Worm (Caenorhabditis elegans) whole organism, late embryonic: ENCODE results near the gene R09F10.3.

Source experiments
- C08G9.2 ChIP-seq: sonication (generic microtip); optimal IDR thresholded peaks from 2 replicates; lab custom pipeline; 2016; ENCODE audit warnings: mild to moderate bottlenecking, missing genetic modification characterization, moderate library complexity, missing compliant biosample characterization
- K02D7.2 ChIP-seq: sonication (generic microtip); optimal IDR thresholded peaks from 2 replicates; lab custom pipeline; 2017; ENCODE audit warnings: mild to moderate bottlenecking, missing genetic modification characterization, missing compliant biosample characterization
- K09A11.1 ChIP-seq: sonication (generic microtip); optimal IDR thresholded peaks from 2 replicates; lab custom pipeline; 2017; ENCODE audit warnings: antibody characterized with exemption, mild to moderate bottlenecking, missing genetic modification characterization, missing compliant biosample characterization; ENCODE audit not compliant: insufficient read depth
- T23F11.4 ChIP-seq: fragments of 200-800 bp; sonication (Bioruptor generic); optimal IDR thresholded peaks from 2 replicates; lab custom pipeline; 2018; ENCODE audit warnings: mild to moderate bottlenecking, missing genetic modification characterization, missing compliant biosample characterization
- Y22D7AL.16 ChIP-seq: sonication (generic microtip); optimal IDR thresholded peaks from 2 replicates; lab custom pipeline; 2016; ENCODE audit warnings: missing genetic modification characterization, missing compliant biosample characterization
- ahr-1 ChIP-seq: sonication (generic microtip); optimal IDR thresholded peaks from 2 replicates; lab custom pipeline; 2016; ENCODE audit warnings: missing genetic modification characterization, missing compliant biosample characterization
- ceh-18 ChIP-seq: sonication (generic microtip); optimal IDR thresholded peaks from 2 replicates; lab custom pipeline; 2016; ENCODE audit warnings: missing genetic modification characterization, missing compliant biosample characterization
- ceh-19 ChIP-seq: fragments of 200-800 bp; sonication (Bioruptor generic); optimal IDR thresholded peaks from 2 replicates; lab custom pipeline; 2018; ENCODE audit warnings: mild to moderate bottlenecking, missing genetic modification characterization, missing compliant biosample characterization
- ceh-24 ChIP-seq: sonication (generic microtip); optimal IDR thresholded peaks from 2 replicates; lab custom pipeline; 2016; ENCODE audit warnings: mild to moderate bottlenecking, missing genetic modification characterization, missing compliant biosample characterization
- ceh-30 ChIP-seq: fragments of 150-350 bp; optimal IDR thresholded peaks from 2 replicates; lab custom pipeline; 2014; ENCODE audit warnings: missing biosample characterization, missing genetic modification characterization
- ceh-34 ChIP-seq: sonication (generic microtip); optimal IDR thresholded peaks from 2 replicates; lab custom pipeline; 2016; ENCODE audit warnings: mild to moderate bottlenecking, missing genetic modification characterization, missing compliant biosample characterization
- ceh-45 ChIP-seq: fragments of 200-800 bp; sonication (Bioruptor generic); IDR thresholded peaks from 2 replicates; pipeline ENCODE4 v1.3.6; 2022; ENCODE audit warnings: missing genetic modification reagents, missing genetic modification characterization, missing compliant biosample characterization
- dmd-4 ChIP-seq: sonication (generic microtip); optimal IDR thresholded peaks from 2 replicates; lab custom pipeline; 2016; ENCODE audit warnings: borderline replicate concordance, missing genetic modification characterization, missing compliant biosample characterization
- dve-1 ChIP-seq: sonication (generic microtip); optimal IDR thresholded peaks from 2 replicates; lab custom pipeline; 2017; ENCODE audit warnings: antibody characterized with exemption, mild to moderate bottlenecking, missing genetic modification characterization, missing compliant biosample characterization
- elt-2 ChIP-seq: sonication (generic microtip); optimal IDR thresholded peaks from 2 replicates; lab custom pipeline; 2016; ENCODE audit warnings: missing genetic modification reagents, missing genetic modification characterization, missing compliant biosample characterization
- elt-4 ChIP-seq: sonication (generic microtip); optimal IDR thresholded peaks from 2 replicates; lab custom pipeline; 2016; ENCODE audit warnings: missing genetic modification characterization, missing compliant biosample characterization
- ets-4 ChIP-seq: sonication (generic microtip); optimal IDR thresholded peaks from 2 replicates; lab custom pipeline; 2016; ENCODE audit warnings: missing genetic modification characterization, missing compliant biosample characterization
- eyg-1 ChIP-seq: sonication (generic microtip); optimal IDR thresholded peaks from 2 replicates; lab custom pipeline; 2016; ENCODE audit warnings: missing genotype, missing genetic modification characterization, missing compliant biosample characterization
- fax-1 ChIP-seq: sonication (generic microtip); optimal IDR thresholded peaks from 2 replicates; lab custom pipeline; 2016; ENCODE audit warnings: missing genotype, missing genetic modification characterization, missing compliant biosample characterization
- fkh-10 ChIP-seq: fragments of 150-350 bp; optimal IDR thresholded peaks from 2 replicates; lab custom pipeline; 2014; ENCODE audit warnings: missing biosample characterization, missing genetic modification reagents, missing genetic modification characterization
- hlh-30 ChIP-seq: sonication (generic microtip); optimal IDR thresholded peaks from 2 replicates; lab custom pipeline; 2017; ENCODE audit warnings: antibody characterized with exemption, missing genetic modification characterization, missing compliant biosample characterization; ENCODE audit not compliant: insufficient read depth
- lin-11 ChIP-seq: fragments of 200-800 bp; sonication (Bioruptor generic); optimal IDR thresholded peaks from 2 replicates; lab custom pipeline; 2018; ENCODE audit warnings: mild to moderate bottlenecking, missing genetic modification characterization, missing compliant biosample characterization
- mec-3 ChIP-seq: sonication (generic microtip); optimal IDR thresholded peaks from 2 replicates; lab custom pipeline; 2016; ENCODE audit warnings: borderline replicate concordance, missing genetic modification characterization, missing compliant biosample characterization
- nfya-1 ChIP-seq: sonication (generic microtip); optimal IDR thresholded peaks from 2 replicates; lab custom pipeline; 2017; ENCODE audit warnings: missing genetic modification characterization, mild to moderate bottlenecking, missing compliant biosample characterization, antibody characterized with exemption, moderate library complexity
- nhr-232 ChIP-seq: sonication (generic microtip); optimal IDR thresholded peaks from 2 replicates; lab custom pipeline; 2016; ENCODE audit warnings: missing genetic modification characterization, missing compliant biosample characterization
- npax-4 ChIP-seq: sonication (generic microtip); optimal IDR thresholded peaks from 2 replicates; lab custom pipeline; 2016; ENCODE audit warnings: missing genetic modification characterization, missing compliant biosample characterization
- pat-9 ChIP-seq: fragments of 200-800 bp; sonication (Bioruptor generic); optimal IDR thresholded peaks from 2 replicates; lab custom pipeline; 2018; ENCODE audit warnings: mild to moderate bottlenecking, missing genetic modification characterization, moderate library complexity, missing compliant biosample characterization
- pha-4 ChIP-seq: fragments of 150-350 bp; optimal IDR thresholded peaks from 2 replicates; lab custom pipeline; 2018; ENCODE audit warnings: missing biosample characterization, missing genetic modification reagents, missing genetic modification characterization
- pqm-1 ChIP-seq: sonication (generic microtip); optimal IDR thresholded peaks from 2 replicates; lab custom pipeline; 2016; ENCODE audit warnings: missing genetic modification characterization, missing compliant biosample characterization
- sdc-2 ChIP-seq: sonication (generic microtip); optimal IDR thresholded peaks from 2 replicates; lab custom pipeline; 2016; ENCODE audit warnings: missing genotype, missing genetic modification characterization, missing compliant biosample characterization
- sox-2 ChIP-seq: fragments of 200-800 bp; sonication (Bioruptor generic); IDR thresholded peaks from 2 replicates; pipeline ENCODE4 v1.3.6; 2022; ENCODE audit warnings: missing genetic modification reagents, missing genetic modification characterization, missing compliant biosample characterization
- syd-9 ChIP-seq: sonication (generic microtip); optimal IDR thresholded peaks from 2 replicates; lab custom pipeline; 2016; ENCODE audit warnings: mild to moderate bottlenecking, missing genetic modification characterization, moderate library complexity, missing compliant biosample characterization
- tbx-2 ChIP-seq: sonication (generic microtip); optimal IDR thresholded peaks from 2 replicates; lab custom pipeline; 2016; ENCODE audit warnings: missing genetic modification characterization, missing compliant biosample characterization
- ttx-3 ChIP-seq: sonication (generic microtip); optimal IDR thresholded peaks from 2 replicates; lab custom pipeline; 2016; ENCODE audit warnings: missing genetic modification reagents, missing genetic modification characterization, missing compliant biosample characterization
- unc-3 ChIP-seq, 2 experiments: fragments of 200-800 bp in 1 of 2; sonication (Bioruptor generic) in 1 of 2; sonication (generic microtip) in 1 of 2; conservative IDR thresholded peaks in 1 of 2; optimal IDR thresholded peaks in 1 of 2; 2 replicates each; pipeline versions ENCODE4 v1.3.6 to Lab custom; 2016 to 2022; ENCODE audit warnings: missing compliant biosample characterization in 2 of 2, missing genetic modification characterization in 2 of 2, missing genetic modification reagents in 1 of 2
- unc-42 ChIP-seq: sonication (generic microtip); optimal IDR thresholded peaks from 2 replicates; lab custom pipeline; 2016; ENCODE audit warnings: missing genotype, missing genetic modification characterization, missing compliant biosample characterization
- unc-55 ChIP-seq: sonication (generic microtip); optimal IDR thresholded peaks from 2 replicates; lab custom pipeline; 2017; ENCODE audit warnings: missing biosample characterization, missing genetic modification reagents, missing genetic modification characterization
- unc-86 ChIP-seq: sonication (generic microtip); optimal IDR thresholded peaks from 2 replicates; lab custom pipeline; 2016; ENCODE audit warnings: missing genetic modification characterization, missing compliant biosample characterization
- ztf-16 ChIP-seq: sonication (generic microtip); optimal IDR thresholded peaks from 2 replicates; lab custom pipeline; 2017; ENCODE audit warnings: missing genetic modification characterization, missing compliant biosample characterization

R09F10.3 gene

DNA sequence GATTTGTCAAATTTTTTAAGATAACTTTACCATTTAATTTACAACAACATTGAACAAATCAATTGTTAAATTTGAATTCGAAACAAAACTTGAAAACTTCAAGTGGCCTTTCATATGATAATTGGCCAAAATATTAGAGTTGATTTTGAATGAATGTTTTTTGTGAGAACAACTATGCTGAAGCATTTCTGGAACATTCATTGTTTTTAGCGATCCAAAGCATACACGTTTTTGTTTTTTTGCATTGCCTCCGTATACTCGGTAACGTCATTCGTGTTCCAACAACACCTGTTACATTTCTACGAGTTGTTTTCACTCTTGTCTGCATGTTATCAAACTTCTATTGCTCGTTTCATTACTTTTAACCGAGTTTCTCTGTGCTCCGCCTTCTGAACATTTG is 17.4 kb upstream of the R09F10.3 start:
- TF ChIP-seq K02D7.2 = no peak
- TF ChIP-seq pat-9 (tag; lab: Kevin White, UChicago) = no peak
- no peak for TF ChIP-seq pqm-1
- TF ChIP-seq ceh-45 = no peak
- TF ChIP-seq elt-2 (tag; lab: Kevin White, UChicago) = no peak
- TF ChIP-seq ceh-19 (GFP tag; lab: Kevin White, UChicago) = no peak
- no peak for TF ChIP-seq C08G9.2 (tag; lab: Kevin White, UChicago)
- no peak for TF ChIP-seq nhr-232 (tag; lab: Kevin White, UChicago)
- TF ChIP-seq unc-3 (GFP tag; conservative IDR thresholded peaks at IDR 0.05; lab: Robert Waterston, UW) = no peak
- TF ChIP-seq unc-3 (tag; optimal IDR thresholded peaks at IDR 0.05; lab: Kevin White, UChicago) = no peak
- TF ChIP-seq lin-11 = no peak
- TF ChIP-seq tbx-2 (tag; lab: Kevin White, UChicago) = no peak
- TF ChIP-seq pha-4 = no peak
- TF ChIP-seq unc-55 = no peak
- no peak for TF ChIP-seq fkh-10 (GFP tag; lab: Kevin White, UChicago)
- no peak for TF ChIP-seq ceh-18 (tag; lab: Kevin White, UChicago)
- TF ChIP-seq npax-4 (tag; lab: Kevin White, UChicago) = no peak
- no peak for TF ChIP-seq unc-86 (tag; lab: Kevin White, UChicago)
- no peak for TF ChIP-seq ceh-30
- TF ChIP-seq, all 69 proteins: peak for 0

DNA sequence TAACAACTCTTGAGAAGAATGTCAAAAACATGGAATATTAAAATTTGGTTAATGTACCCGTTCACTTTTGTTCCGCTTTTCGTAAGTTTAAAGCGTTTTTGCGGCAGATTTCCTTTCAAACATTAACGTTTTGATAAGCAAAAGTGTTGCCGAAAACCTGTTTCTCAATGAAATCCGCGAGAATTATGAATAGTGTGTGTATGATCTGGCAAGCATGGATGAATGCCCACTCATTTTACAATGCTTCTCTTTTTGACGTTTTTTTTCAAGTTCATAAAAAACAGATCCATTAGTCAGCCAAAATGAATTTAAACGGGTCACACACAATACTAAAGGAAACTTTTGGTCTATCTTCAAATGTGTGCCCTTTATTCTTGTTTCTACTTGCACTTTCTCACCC is 10.4 kb upstream of the R09F10.3 start:
- no peak for TF ChIP-seq nfya-1
- no peak for TF ChIP-seq unc-42 (tag; lab: Kevin White, UChicago)
- TF ChIP-seq ceh-18 (tag; lab: Kevin White, UChicago) = no peak
- TF ChIP-seq pha-4 = no peak
- TF ChIP-seq ztf-16 (tag; lab: Kevin White, UChicago) = no peak
- no peak for TF ChIP-seq eyg-1
- TF ChIP-seq ahr-1 (tag; lab: Kevin White, UChicago) = no peak
- TF ChIP-seq T23F11.4 (GFP tag; lab: Kevin White, UChicago) = no peak
- no peak for TF ChIP-seq unc-55
- no peak for TF ChIP-seq ceh-34 (tag; lab: Kevin White, UChicago)
- no peak for TF ChIP-seq fax-1
- no peak for TF ChIP-seq unc-86 (tag; lab: Kevin White, UChicago)
- no peak for TF ChIP-seq hlh-30 (tag; lab: Kevin White, UChicago)
- no peak for TF ChIP-seq dmd-4 (tag; lab: Kevin White, UChicago)
- TF ChIP-seq ttx-3 (tag; lab: Kevin White, UChicago) = no peak
- no peak for TF ChIP-seq syd-9 (tag; lab: Kevin White, UChicago)
- no peak for TF ChIP-seq sox-2 (GFP tag; lab: Robert Waterston, UW)
- TF ChIP-seq dve-1 = no peak
- TF ChIP-seq mec-3 (tag; lab: Kevin White, UChicago) = no peak
- TF ChIP-seq ets-4 (tag; lab: Kevin White, UChicago) = no peak

DNA sequence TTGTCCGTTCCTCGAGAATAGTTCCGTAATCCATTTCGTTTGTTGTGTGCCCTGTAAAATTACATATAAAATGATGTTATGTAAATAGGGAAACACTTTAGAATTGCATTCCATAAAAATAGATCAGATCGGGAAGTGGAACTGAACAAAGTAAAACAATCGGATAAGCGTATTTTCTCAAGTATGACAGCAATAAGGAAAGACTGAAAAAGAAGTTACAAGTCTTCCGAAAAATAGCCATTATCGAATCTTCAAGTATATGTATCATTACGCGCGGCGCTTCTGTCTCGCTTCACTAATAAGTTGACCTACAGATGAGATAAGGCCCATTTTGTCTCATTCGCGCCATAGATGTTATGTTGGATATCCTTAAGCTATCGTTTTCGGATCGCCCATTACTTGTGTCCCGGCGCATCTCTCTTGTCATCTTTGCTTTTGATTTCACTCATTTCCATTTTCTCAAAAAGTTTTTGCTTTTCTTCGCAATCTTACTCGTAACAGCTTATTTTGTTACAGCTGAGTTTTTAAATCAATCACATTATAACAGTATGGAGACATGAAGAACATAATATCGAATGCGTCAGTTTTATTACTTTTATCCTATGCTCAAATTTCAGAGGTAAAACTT is 9.1 kb upstream of the R09F10.3 start, which contains the start of the genes fis-2 and F13B9.2:
TSS of gene fis-2 (minus strand) at position 51 of the 628 bp plus-strand sequence.
TSS of gene F13B9.2 (plus strand) at position 515 of the 628 bp plus-strand sequence.
- no peak for TF ChIP-seq nhr-232 (tag; lab: Kevin White, UChicago)
- TF ChIP-seq hlh-30 (tag; lab: Kevin White, UChicago) = no peak
- no peak for TF ChIP-seq dve-1
- TF ChIP-seq K09A11.1 (tag; lab: Kevin White, UChicago) = no peak
- TF ChIP-seq elt-4 (tag; lab: Kevin White, UChicago) = no peak
- TF ChIP-seq sdc-2 (tag; lab: Kevin White, UChicago) = no peak
- no peak for TF ChIP-seq ceh-24
- TF ChIP-seq pat-9 (tag; lab: Kevin White, UChicago) = no peak
- no peak for TF ChIP-seq Y22D7AL.16
- TF ChIP-seq T23F11.4 (GFP tag; lab: Kevin White, UChicago) = no peak
- TF ChIP-seq ceh-18 (tag; lab: Kevin White, UChicago) = no peak
- no peak for TF ChIP-seq mec-3 (tag; lab: Kevin White, UChicago)
